Worm (Caenorhabditis elegans) whole organism, late embryonic: Measurements from ENCODE around the gene shc-2.

Source experiments
- T23F11.4 ChIP-seq: fragments of 200-800 bp; sonication (Bioruptor generic); optimal IDR thresholded peaks from 2 replicates; lab custom pipeline; 2018; ENCODE audit warnings: mild to moderate bottlenecking, missing genetic modification characterization, missing compliant biosample characterization
- ama-1 ChIP-seq: fragments of 150-350 bp; optimal IDR thresholded peaks from 2 replicates; lab custom pipeline; 2014
- ceh-2 ChIP-seq: sonication (generic microtip); optimal IDR thresholded peaks from 2 replicates; lab custom pipeline; 2016; ENCODE audit warnings: missing genotype, missing genetic modification characterization, missing compliant biosample characterization
- ceh-31 ChIP-seq: sonication (generic microtip); optimal IDR thresholded peaks from 2 replicates; lab custom pipeline; 2016; ENCODE audit warnings: missing genetic modification characterization, missing compliant biosample characterization
- elt-4 ChIP-seq: sonication (generic microtip); optimal IDR thresholded peaks from 2 replicates; lab custom pipeline; 2016; ENCODE audit warnings: missing genetic modification characterization, missing compliant biosample characterization
- fkh-10 ChIP-seq: fragments of 150-350 bp; optimal IDR thresholded peaks from 2 replicates; lab custom pipeline; 2014; ENCODE audit warnings: missing biosample characterization, missing genetic modification reagents, missing genetic modification characterization
- hlh-15 ChIP-seq: sonication (generic microtip); optimal IDR thresholded peaks from 2 replicates; lab custom pipeline; 2016; ENCODE audit warnings: missing genetic modification characterization, missing compliant biosample characterization
- nfya-1 ChIP-seq: sonication (generic microtip); optimal IDR thresholded peaks from 2 replicates; lab custom pipeline; 2017; ENCODE audit warnings: missing genetic modification characterization, mild to moderate bottlenecking, missing compliant biosample characterization, antibody characterized with exemption, moderate library complexity
- pha-4 ChIP-seq: fragments of 150-350 bp; optimal IDR thresholded peaks from 2 replicates; lab custom pipeline; 2018; ENCODE audit warnings: missing biosample characterization, missing genetic modification reagents, missing genetic modification characterization
- unc-42 ChIP-seq: sonication (generic microtip); optimal IDR thresholded peaks from 2 replicates; lab custom pipeline; 2016; ENCODE audit warnings: missing genotype, missing genetic modification characterization, missing compliant biosample characterization
- unc-55 ChIP-seq: sonication (generic microtip); optimal IDR thresholded peaks from 2 replicates; lab custom pipeline; 2017; ENCODE audit warnings: missing biosample characterization, missing genetic modification reagents, missing genetic modification characterization

ce11 chrII:5014399-5014798, 45.4 kb downstream of the shc-2 start, which contains the start of gene F59A6.2:
- TF ChIP-seq nfya-1 (tag; lab: Kevin White, UChicago) (no peak), elt-4 (tag; lab: Kevin White, UChicago) (no peak), ama-1 (lab: Kevin White, UChicago) (no peak), unc-42 (tag; lab: Kevin White, UChicago) (no peak), ceh-2 (tag; lab: Kevin White, UChicago) (no peak), hlh-15 (tag; lab: Kevin White, UChicago) (no peak), fkh-10 (no peak), ceh-31 (tag; lab: Kevin White, UChicago) (no peak), T23F11.4 (no peak), unc-55 (GFP tag; lab: Kevin White, UChicago) (no peak), pha-4 (tag; lab: Kevin White, UChicago) (no peak)
